Worm (Caenorhabditis elegans) whole organism, L4 larva: ENCODE measurements around the gene Y32B12A.5.

Experiments
- F10B5.3 ChIP-seq: sonication (generic microtip); optimal IDR thresholded peaks from 2 replicates; lab custom pipeline; 2016; ENCODE audit warnings: mild to moderate bottlenecking, missing genetic modification characterization, missing compliant biosample characterization
- Y105C5A.15 ChIP-seq: fragments of 200-800 bp; sonication (Bioruptor generic); IDR thresholded peaks from 2 replicates; pipeline ENCODE4 v1.3.6; 2022; ENCODE audit warnings: missing genetic modification characterization, missing compliant biosample characterization
- ZK337.2 ChIP-seq: fragments of 200-800 bp; sonication (Bioruptor generic); IDR thresholded peaks from 2 replicates; pipeline ENCODE4 v1.3.6; 2022; ENCODE audit warnings: missing genetic modification reagents, missing genetic modification characterization, missing compliant biosample characterization
- ZK546.5 ChIP-seq, 2 experiments: sonication (generic microtip); optimal IDR thresholded peaks; 2 replicates each; lab custom pipeline; 2017; ENCODE audit warnings: missing biosample characterization in 2 of 2, missing genetic modification characterization in 2 of 2
- attf-4 ChIP-seq: sonication (generic microtip); optimal IDR thresholded peaks from 3 replicates; lab custom pipeline; 2017; ENCODE audit warnings: missing biosample characterization, missing genetic modification characterization
- ceh-28 ChIP-seq: fragments of 150-350 bp; optimal IDR thresholded peaks from 2 replicates; lab custom pipeline; 2014; ENCODE audit warnings: missing biosample characterization, missing genetic modification reagents, missing genetic modification characterization
- ceh-32 ChIP-seq: sonication (generic microtip); optimal IDR thresholded peaks from 2 replicates; lab custom pipeline; 2016; ENCODE audit warnings: mild to moderate bottlenecking, missing genetic modification characterization, missing compliant biosample characterization; ENCODE audit not compliant: poor library complexity
- ceh-82 ChIP-seq: sonication (generic microtip); optimal IDR thresholded peaks from 2 replicates; lab custom pipeline; 2017; ENCODE audit warnings: missing biosample characterization, missing genetic modification characterization
- ces-1 ChIP-seq: fragments of 150-350 bp; sonication (generic microtip); optimal IDR thresholded peaks from 4 replicates; lab custom pipeline; 2014; ENCODE audit warnings: missing biosample characterization, missing genetic modification reagents, missing genetic modification characterization
- daf-8 ChIP-seq: fragments of 200-800 bp; sonication (Bioruptor generic); IDR thresholded peaks from 2 replicates; pipeline ENCODE4 v1.3.6; 2022; ENCODE audit warnings: missing genetic modification characterization, missing compliant biosample characterization
- dmd-6 ChIP-seq: fragments of 200-800 bp; sonication (Bioruptor generic); IDR thresholded peaks from 2 replicates; pipeline ENCODE4 v1.3.6; 2022; ENCODE audit warnings: missing genetic modification reagents, missing genetic modification characterization, missing compliant biosample characterization
- dpl-1 ChIP-seq: fragments of 150-350 bp; optimal IDR thresholded peaks from 2 replicates; lab custom pipeline; 2014; ENCODE audit warnings: missing biosample characterization, missing genetic modification reagents, missing genetic modification characterization
- duxl-1 ChIP-seq: sonication (generic microtip); optimal IDR thresholded peaks from 2 replicates; lab custom pipeline; 2016; ENCODE audit warnings: mild to moderate bottlenecking, missing genetic modification characterization, moderate library complexity, missing compliant biosample characterization; ENCODE audit not compliant: poor library complexity
- egl-27 ChIP-seq: sonication (generic microtip); optimal IDR thresholded peaks from 3 replicates; lab custom pipeline; 2017; ENCODE audit warnings: missing biosample characterization, missing genetic modification reagents, missing genetic modification characterization
- hif-1 ChIP-seq, 2 experiments: sonication (generic microtip); optimal IDR thresholded peaks; 2 replicates each; lab custom pipeline; 2016 to 2017; ENCODE audit warnings: missing compliant biosample characterization in 2 of 2, missing genetic modification characterization in 2 of 2, missing genetic modification reagents in 2 of 2, missing genotype in 2 of 2, mild to moderate bottlenecking in 1 of 2
- lim-7 ChIP-seq: fragments of 200-800 bp; sonication (Bioruptor generic); IDR thresholded peaks from 2 replicates; pipeline ENCODE4 v1.3.6; 2022; ENCODE audit warnings: missing genetic modification characterization, missing compliant biosample characterization
- lsy-2 ChIP-seq, 2 experiments: fragments of 150-350 bp in 1 of 2; sonication (generic microtip) in 1 of 2; optimal IDR thresholded peaks; 2 replicates each; lab custom pipeline; 2014 to 2017; ENCODE audit warnings: missing biosample characterization in 2 of 2, missing genetic modification characterization in 2 of 2
- mdt-29 ChIP-seq: fragments of 200-800 bp; sonication (Bioruptor generic); IDR thresholded peaks from 2 replicates; pipeline ENCODE4 v1.3.6; 2022; ENCODE audit warnings: missing genetic modification reagents, missing genetic modification characterization, missing compliant biosample characterization
- nhr-10 ChIP-seq: fragments of 150-350 bp; optimal IDR thresholded peaks from 2 replicates; lab custom pipeline; 2014; ENCODE audit warnings: missing biosample characterization, missing genetic modification characterization
- nhr-102 ChIP-seq: sonication (generic microtip); optimal IDR thresholded peaks from 2 replicates; lab custom pipeline; 2016; ENCODE audit warnings: mild to moderate bottlenecking, missing genetic modification characterization, moderate library complexity, missing compliant biosample characterization
- nhr-11 ChIP-seq: fragments of 150-350 bp; optimal IDR thresholded peaks from 2 replicates; lab custom pipeline; 2014; ENCODE audit warnings: missing biosample characterization, missing genetic modification characterization
- nhr-77 ChIP-seq: fragments of 150-350 bp; optimal IDR thresholded peaks from 2 replicates; lab custom pipeline; 2014; ENCODE audit warnings: missing biosample characterization, missing genetic modification characterization
- php-3 ChIP-seq: fragments of 200-800 bp; sonication (Bioruptor generic); IDR thresholded peaks from 2 replicates; pipeline ENCODE4 v1.3.6; 2022; ENCODE audit warnings: missing genetic modification reagents, missing genetic modification characterization, missing compliant biosample characterization
- spr-1 ChIP-seq: sonication (generic microtip); optimal IDR thresholded peaks from 2 replicates; lab custom pipeline; 2016; ENCODE audit warnings: mild to moderate bottlenecking, missing genetic modification characterization, missing compliant biosample characterization
- unc-62 ChIP-seq, 3 experiments: fragments of 150-350 bp in 1 of 3; sonication (generic microtip); optimal IDR thresholded peaks in 2 of 3; peaks in 1 of 3; 1 replicate in 1 of 3; 2 replicates in 2 of 3; lab custom pipeline; 2014 to 2017; ENCODE audit warnings: missing biosample characterization in 3 of 3, missing genetic modification characterization in 3 of 3, missing genetic modification reagents in 3 of 3, missing genotype in 1 of 3
- vab-7 ChIP-seq: fragments of 200-800 bp; sonication (Bioruptor generic); IDR thresholded peaks from 2 replicates; pipeline ENCODE4 v1.3.6; 2022; ENCODE audit warnings: missing genetic modification reagents, missing genetic modification characterization, missing compliant biosample characterization
- zfp-3 ChIP-seq: fragments of 200-800 bp; sonication (Bioruptor generic); conservative IDR thresholded peaks from 2 replicates; pipeline ENCODE4 v1.3.6; 2022; ENCODE audit warnings: missing genetic modification reagents, missing genetic modification characterization, missing compliant biosample characterization
- zip-11 ChIP-seq: fragments of 200-800 bp; sonication (Bioruptor generic); IDR thresholded peaks from 2 replicates; pipeline ENCODE4 v1.3.6; 2022; ENCODE audit warnings: missing genetic modification characterization, missing compliant biosample characterization
- ztf-7 ChIP-seq: fragments of 150-350 bp; optimal IDR thresholded peaks from 2 replicates; lab custom pipeline; 2014; ENCODE audit warnings: missing biosample characterization, missing genetic modification characterization

Gene Y32B12A.5

DNA sequence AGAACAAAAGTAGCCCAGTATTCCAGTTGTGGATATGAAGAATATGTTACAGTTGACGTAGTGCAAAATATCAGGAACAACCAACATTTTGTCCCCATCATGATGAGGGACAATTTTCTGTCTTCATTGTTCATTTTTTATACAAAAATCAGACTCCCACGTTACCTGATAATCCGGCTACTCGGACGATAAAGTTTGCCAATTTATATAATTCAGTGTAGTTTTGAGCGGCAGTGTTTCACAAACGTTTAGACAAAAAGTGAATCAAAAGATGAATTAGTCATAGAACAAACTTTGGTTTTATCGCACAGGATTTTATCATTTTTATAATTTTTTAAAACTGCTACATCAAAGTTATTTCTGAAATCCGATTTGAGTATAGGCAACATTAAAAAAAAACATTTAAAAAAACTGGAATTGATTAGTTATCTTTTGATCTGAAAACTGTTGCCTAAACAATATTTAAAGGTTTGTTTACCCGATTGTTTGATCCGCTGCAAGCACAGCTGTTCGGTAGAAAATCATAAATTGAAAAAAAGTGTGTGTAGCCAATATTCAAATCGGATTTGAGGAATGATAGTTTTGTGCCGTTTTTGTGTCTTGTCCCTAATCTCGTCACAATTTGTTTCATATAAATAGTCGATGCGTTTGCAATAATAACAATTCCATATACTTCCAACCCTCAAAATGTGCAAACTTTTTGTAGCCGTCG lies 6.3 kb downstream of the Y32B12A.5 start, which contains the start of the genes F57E7.4 and spig-6:
Gene F57E7.4 (minus strand): TSS at position 101 of the 712 bp plus-strand sequence.
Gene spig-6 (plus strand): TSS at position 662 of the 712 bp plus-strand sequence.
- TF ChIP-seq ZK337.2 (no peak), nhr-10 (tag; lab: Kevin White, UChicago) (no peak), mdt-29 (GFP tag; lab: Robert Waterston, UW) (no peak), ceh-28 (no peak), ceh-32 (tag; lab: Kevin White, UChicago) (no peak), ZK546.5 (tag; optimal IDR thresholded peaks at IDR 0.05; lab: Kevin White, UChicago) (no peak), unc-62 (GFP tag; optimal IDR thresholded peaks at IDR 0.05 in 1 of 2; lab: Kevin White, UChicago) (peak in 1 of 2 experiments; percentile 68), unc-62 (tag; optimal IDR thresholded peaks at IDR 0.05; lab: Kevin White, UChicago) (no peak), egl-27 (tag; lab: Kevin White, UChicago) (no peak)
- TF ChIP-seq, all 104 proteins: peak for 1

DNA sequence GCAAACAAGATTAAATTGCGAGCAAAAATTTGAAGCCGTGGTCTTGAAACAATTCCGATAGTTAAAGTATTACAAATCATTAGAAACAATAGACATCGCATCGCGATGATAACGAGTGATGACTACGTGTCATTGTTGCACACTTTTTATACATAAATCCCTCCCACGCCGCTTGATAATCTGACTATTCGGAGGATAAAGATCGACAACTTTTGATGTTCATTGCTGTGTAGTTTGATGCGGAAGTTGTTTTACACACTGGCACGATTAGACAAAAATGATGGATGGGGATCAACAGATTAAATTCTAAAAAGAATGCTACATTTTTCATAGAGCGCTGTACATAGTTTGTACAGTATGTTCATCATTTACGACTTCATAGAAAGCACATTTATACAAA lies 8.1 kb downstream of the Y32B12A.5 start, which contains the start of gene T08G3.11:
Gene T08G3.11 (minus strand): TSS at position 101 of the 400 bp plus-strand sequence.
- peak in 1 of 2 experiments; percentile 67 for TF ChIP-seq unc-62 (GFP tag; optimal IDR thresholded peaks at IDR 0.05 in 1 of 2; lab: Kevin White, UChicago)
- no peak for TF ChIP-seq unc-62 (tag; optimal IDR thresholded peaks at IDR 0.05; lab: Kevin White, UChicago)
- TF ChIP-seq dmd-6 = no peak

DNA sequence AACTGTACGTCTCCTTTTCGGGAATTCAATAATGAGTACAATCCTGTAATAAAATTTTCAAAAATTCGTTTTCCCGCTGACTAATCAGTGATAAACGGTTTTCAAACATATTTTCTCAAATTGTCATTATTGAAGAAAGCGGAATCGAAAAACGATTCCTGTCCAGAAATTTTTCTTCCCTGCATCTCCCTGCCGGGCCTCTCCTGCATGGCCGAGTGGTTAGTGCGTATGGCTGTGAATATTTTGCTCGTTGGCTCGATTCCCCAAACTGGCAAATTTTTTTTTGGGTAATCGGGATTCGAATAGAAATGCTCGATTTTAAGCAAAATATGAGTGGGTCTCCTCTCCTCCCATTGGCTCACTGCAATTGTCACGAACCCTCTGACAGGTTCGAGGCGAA lies 12.7 kb downstream of the Y32B12A.5 start:
- 0 out of 2 replicates have a peak, but pooled peaks have one; percentile 20 for TF ChIP-seq dmd-6
- peak; percentile 59; the same call in 1 of the 2 replicates for TF ChIP-seq lim-7 (GFP tag; lab: Robert Waterston, UW)
- peak; percentile 41; the same call in 1 of the 2 replicates for TF ChIP-seq vab-7 (GFP tag; lab: Robert Waterston, UW)

DNA sequence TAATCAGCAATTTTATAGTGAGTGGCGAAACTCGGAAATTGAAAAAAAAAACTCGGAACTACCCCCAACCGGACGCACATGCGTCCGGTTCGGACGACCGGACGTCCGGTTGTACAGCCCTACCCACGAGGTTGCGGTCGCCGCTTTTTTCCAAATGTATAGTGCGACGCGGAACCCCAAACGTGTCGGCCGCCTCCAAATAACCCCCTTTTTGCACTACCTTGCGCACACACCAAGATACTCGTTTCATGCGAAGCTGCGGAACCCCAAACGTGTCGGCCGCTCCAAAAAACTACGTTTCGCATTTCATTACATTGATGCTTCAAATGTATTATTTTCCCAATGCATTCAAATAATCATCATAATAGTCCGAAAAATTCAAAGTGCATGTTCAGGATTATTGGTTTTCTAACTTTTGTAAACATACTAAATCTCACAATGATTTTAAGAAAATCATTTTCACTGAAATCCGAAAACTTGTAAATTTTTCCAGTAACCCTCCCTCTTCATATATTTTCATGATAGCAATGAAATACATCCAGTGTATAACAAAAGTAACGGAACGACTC lies 15.3 kb downstream of the Y32B12A.5 start, which contains the start of gene srw-35:
Gene srw-35 (plus strand): TSS at position 519 of the 569 bp plus-strand sequence.
- no peak for TF ChIP-seq zfp-3 (GFP tag; lab: Robert Waterston, UW)
- TF ChIP-seq php-3 = 0 out of 2 replicates have a peak, but pooled peaks have one; percentile 19

DNA sequence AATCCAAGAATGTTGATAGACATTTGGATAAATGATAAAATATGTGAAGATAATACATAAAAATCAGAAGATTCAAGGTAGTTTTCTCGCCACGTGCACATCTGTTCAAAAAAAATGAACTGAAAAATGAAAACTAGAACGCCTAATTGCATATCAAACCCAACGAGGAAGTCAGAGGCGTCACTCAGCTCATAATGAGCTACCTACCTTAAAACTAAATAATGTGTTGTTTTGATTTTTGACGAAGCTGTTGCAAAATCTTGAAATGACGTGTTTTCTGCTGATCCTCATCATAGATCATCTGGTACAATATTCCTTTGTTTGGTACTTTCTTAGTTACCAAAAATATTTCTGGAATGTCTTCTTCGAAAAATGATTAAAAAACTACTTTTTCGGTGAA lies 16.5 kb downstream of the Y32B12A.5 start, which contains the start of gene srh-138:
Gene srh-138 (minus strand): TSS at position 101 of the 400 bp plus-strand sequence.
- TF ChIP-seq spr-1 (tag; lab: Kevin White, UChicago) (no peak), lsy-2 (tag; optimal IDR thresholded peaks at IDR 0.05; lab: Kevin White, UChicago) (no peak), daf-8 (GFP tag; lab: Robert Waterston, UW) (no peak), ZK546.5 (tag; optimal IDR thresholded peaks at IDR 0.05; lab: Kevin White, UChicago) (no peak), nhr-102 (tag; lab: Kevin White, UChicago) (no peak), hif-1 (tag; optimal IDR thresholded peaks at IDR 0.05; lab: Kevin White, UChicago) (no peak), dmd-6 (no peak), zip-11 (GFP tag; lab: Robert Waterston, UW) (no peak)

DNA sequence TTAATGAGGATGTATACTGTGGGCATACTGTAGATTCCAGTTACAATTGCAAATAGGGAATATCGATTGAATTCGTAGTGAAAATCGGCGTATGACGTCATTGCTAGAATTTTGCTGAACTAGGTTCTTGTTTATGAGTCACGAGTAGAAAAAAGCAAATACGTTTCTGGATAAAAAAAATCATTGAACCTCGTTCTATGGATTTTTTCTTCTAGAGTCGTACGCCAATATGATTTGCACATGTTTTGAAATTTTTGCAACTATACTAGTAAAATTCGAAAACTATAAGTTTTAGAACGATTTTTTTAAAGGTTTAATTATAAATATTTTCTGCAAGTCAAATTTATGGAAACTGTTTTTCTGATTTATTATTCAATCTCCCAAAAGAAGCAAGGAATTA lies 19.5 kb downstream of the Y32B12A.5 start, which contains the start of gene sru-44:
Gene sru-44 (minus strand): TSS at position 101 of the 400 bp plus-strand sequence.
- no peak for TF ChIP-seq ceh-82 (tag; lab: Kevin White, UChicago)
- TF ChIP-seq daf-8 (GFP tag; lab: Robert Waterston, UW) = no peak
- no peak for TF ChIP-seq duxl-1 (tag; lab: Kevin White, UChicago)
- peak in 1 of 2 experiments; percentile 28 for TF ChIP-seq unc-62 (GFP tag; optimal IDR thresholded peaks at IDR 0.05 in 1 of 2; lab: Kevin White, UChicago)
- no peak for TF ChIP-seq unc-62 (tag; optimal IDR thresholded peaks at IDR 0.05; lab: Kevin White, UChicago)
- TF ChIP-seq nhr-77 = no peak

DNA sequence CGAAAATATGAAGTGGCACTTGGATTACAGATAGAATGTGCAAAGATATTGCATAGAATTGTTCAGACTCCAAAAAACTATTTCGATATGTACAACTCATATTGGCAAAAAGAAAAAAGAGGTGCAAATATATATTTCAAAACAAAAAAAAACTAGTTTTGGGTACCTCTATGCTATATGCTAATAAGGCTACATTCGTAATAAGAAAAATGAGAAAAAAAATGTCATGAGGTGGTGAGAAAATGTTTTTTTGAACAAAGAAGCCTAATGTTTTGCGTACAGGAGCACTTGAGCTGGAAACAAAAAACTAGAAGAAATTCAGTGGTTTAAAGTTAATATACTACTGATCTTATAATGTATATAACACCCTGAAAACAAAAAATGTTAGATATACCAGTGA lies 26.5 kb downstream of the Y32B12A.5 start, which contains the start of gene srh-142:
Gene srh-142 (minus strand): TSS at position 101 of the 400 bp plus-strand sequence.
- TF ChIP-seq ces-1 (GFP tag; lab: Kevin White, UChicago) = no peak
- no peak for TF ChIP-seq attf-4
- no peak for TF ChIP-seq nhr-102 (tag; lab: Kevin White, UChicago)
- no peak for TF ChIP-seq Y105C5A.15 (GFP tag; lab: Robert Waterston, UW)
- no peak for TF ChIP-seq F10B5.3 (tag; lab: Kevin White, UChicago)
- no peak for TF ChIP-seq nhr-77
- no peak for TF ChIP-seq ztf-7 (tag; lab: Kevin White, UChicago)
- TF ChIP-seq nhr-11 = no peak
- TF ChIP-seq php-3 = no peak
- TF ChIP-seq dpl-1 = no peak
- TF ChIP-seq, all 104 proteins: peak for 0
